Worm (Caenorhabditis elegans) whole organism, late embryonic: ENCODE results near the gene Y16E11A.4.

Experiments used
- ama-1 ChIP-seq: fragments of 150-350 bp; optimal IDR thresholded peaks from 2 replicates; lab custom pipeline; 2014
- ceh-19 ChIP-seq: fragments of 200-800 bp; sonication (Bioruptor generic); optimal IDR thresholded peaks from 2 replicates; lab custom pipeline; 2018; ENCODE audit warnings: mild to moderate bottlenecking, missing genetic modification characterization, missing compliant biosample characterization
- elt-4 ChIP-seq: sonication (generic microtip); optimal IDR thresholded peaks from 2 replicates; lab custom pipeline; 2016; ENCODE audit warnings: missing genetic modification characterization, missing compliant biosample characterization
- nfya-1 ChIP-seq: sonication (generic microtip); optimal IDR thresholded peaks from 2 replicates; lab custom pipeline; 2017; ENCODE audit warnings: missing genetic modification characterization, mild to moderate bottlenecking, missing compliant biosample characterization, antibody characterized with exemption, moderate library complexity
- nhr-11 ChIP-seq: fragments of 150-350 bp; optimal IDR thresholded peaks from 2 replicates; lab custom pipeline; 2014; ENCODE audit warnings: missing biosample characterization, missing genetic modification characterization
- odd-2 ChIP-seq: sonication (generic microtip); optimal IDR thresholded peaks from 2 replicates; lab custom pipeline; 2017; ENCODE audit warnings: antibody characterized with exemption, mild to moderate bottlenecking, missing genetic modification characterization, missing compliant biosample characterization
- pax-1 ChIP-seq: fragments of 150-350 bp; optimal IDR thresholded peaks from 2 replicates; lab custom pipeline; 2014; ENCODE audit warnings: missing biosample characterization, missing genetic modification characterization
- pros-1 ChIP-seq: fragments of 150-350 bp; optimal IDR thresholded peaks from 2 replicates; lab custom pipeline; 2014; ENCODE audit warnings: missing biosample characterization, missing genetic modification reagents, missing genetic modification characterization

- TF ChIP-seq odd-2 (no peak), pros-1 (tag; lab: Kevin White, UChicago) (no peak), nhr-11 (no peak), nfya-1 (tag; lab: Kevin White, UChicago) (no peak), ama-1 (lab: Kevin White, UChicago) (no peak), ceh-19 (GFP tag; lab: Kevin White, UChicago) (no peak), pax-1 (tag; lab: Kevin White, UChicago) (no peak), elt-4 (tag; lab: Kevin White, UChicago) (no peak)
Observed at ce11 chrII:2011179-2011578, 24.1 kb downstream of the Y16E11A.4 start.
